Worm (Caenorhabditis elegans) whole organism, L1 larva: Measurements from ENCODE around the gene sucl-2.

Source experiments
- ama-1 ChIP-seq: fragments of 150-350 bp; optimal IDR thresholded peaks from 2 replicates; lab custom pipeline; 2014
- mep-1 ChIP-seq: fragments of 150-350 bp; optimal IDR thresholded peaks from 2 replicates; lab custom pipeline; 2014; ENCODE audit warnings: missing biosample characterization, missing genetic modification characterization
- nhr-11 ChIP-seq: fragments of 150-350 bp; optimal IDR thresholded peaks from 2 replicates; lab custom pipeline; 2014; ENCODE audit warnings: missing biosample characterization, missing genetic modification characterization
- unc-130 ChIP-seq: fragments of 150-350 bp; optimal IDR thresholded peaks from 2 replicates; lab custom pipeline; 2017; ENCODE audit warnings: missing biosample characterization, missing genetic modification characterization, inconsistent platforms
- unc-62 ChIP-seq: fragments of 150-350 bp; optimal IDR thresholded peaks from 2 replicates; lab custom pipeline; 2014; ENCODE audit warnings: missing biosample characterization, missing genetic modification reagents, missing genetic modification characterization

- TF ChIP-seq unc-62 (GFP tag; lab: Kevin White, UChicago) (no peak), unc-130 (tag; lab: Kevin White, UChicago) (no peak), nhr-11 (tag; lab: Kevin White, UChicago) (no peak), mep-1 (no peak), ama-1 (lab: Kevin White, UChicago) (no peak)
Observed at ce11 chrIII:869869-870268, 31.3 kb downstream of the sucl-2 start, which contains the start of gene T24C4.2.
